Worm (Caenorhabditis elegans): Measurements from ENCODE around the gene Y17G9B.2.

The Y17G9B.2 gene

DNA sequence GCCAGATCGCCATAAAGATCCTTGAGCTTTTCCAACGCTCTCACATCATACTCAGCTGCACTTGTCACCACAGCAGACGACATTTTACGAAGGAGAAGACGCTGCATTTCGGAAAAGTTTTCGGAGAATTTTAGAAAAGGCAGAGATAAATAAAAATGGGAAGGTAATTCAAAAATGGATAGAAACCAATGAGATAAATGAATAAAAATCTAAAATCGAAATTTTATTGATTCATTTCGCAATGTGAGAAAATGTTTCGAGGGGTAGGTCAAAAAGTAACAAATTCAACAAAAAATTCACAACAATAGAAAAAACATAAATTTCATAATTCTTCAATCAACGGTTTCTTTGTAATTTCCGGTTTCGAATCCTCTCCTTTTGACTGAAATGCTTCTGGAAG is 42.5 kb downstream of the Y17G9B.2 start, which contains the start of gene dpf-5:
Gene dpf-5, minus strand, starts transcription at position 101 of the 400 bp plus-strand sequence.
- no peak for TF ChIP-seq pqm-1 (tag; optimal IDR thresholded peaks at IDR 0.05)
- no peak for TF ChIP-seq tbx-2 (tag; optimal IDR thresholded peaks at IDR 0.05)
- TF ChIP-seq T23F11.4 (GFP tag; optimal IDR thresholded peaks at IDR 0.05), result no peak
- no peak for TF ChIP-seq nhr-11 (tag; optimal IDR thresholded peaks at IDR 0.05)
- no peak for TF ChIP-seq hlh-8 (tag; optimal IDR thresholded peaks at IDR 0.05)
- no peak for TF ChIP-seq dve-1 (tag; optimal IDR thresholded peaks at IDR 0.05)
- no peak for TF ChIP-seq C08G9.2 (tag; optimal IDR thresholded peaks at IDR 0.05)
- no peak for TF ChIP-seq madf-2 (tag; optimal IDR thresholded peaks at IDR 0.05)
- TF ChIP-seq hlh-6 (tag; optimal IDR thresholded peaks at IDR 0.05), result no peak
- no peak for TF ChIP-seq npax-4 (tag; optimal IDR thresholded peaks at IDR 0.05)
- TF ChIP-seq ttx-3 (tag; optimal IDR thresholded peaks at IDR 0.05), result no peak
- TF ChIP-seq mec-3 (tag; optimal IDR thresholded peaks at IDR 0.05; ENCODE audit: borderline replicate concordance), result no peak
- TF ChIP-seq unc-42 (tag; optimal IDR thresholded peaks at IDR 0.05), result no peak
- no peak for TF ChIP-seq eyg-1 (tag; optimal IDR thresholded peaks at IDR 0.05)
- no peak for TF ChIP-seq dmd-4 (tag; optimal IDR thresholded peaks at IDR 0.05; ENCODE audit: borderline replicate concordance)
- no peak for TF ChIP-seq ceh-18 (tag; optimal IDR thresholded peaks at IDR 0.05)
- TF ChIP-seq ceh-48 (tag; optimal IDR thresholded peaks at IDR 0.05), result no peak
- no peak for TF ChIP-seq rnt-1 (tag; optimal IDR thresholded peaks at IDR 0.05)
- TF ChIP-seq ceh-34 (tag; optimal IDR thresholded peaks at IDR 0.05), result no peak

ce11 chrIV:4807219-4807618 is 43.3 kb downstream of the Y17G9B.2 start, which contains the start of gene H06H21.11:
TSS of gene H06H21.11 (minus strand) at chrIV:4807319.
- TF ChIP-seq ama-1 (optimal IDR thresholded peaks at IDR 0.05) (no peak), elt-2 (tag; optimal IDR thresholded peaks at IDR 0.05) (no peak), ceh-48 (tag; optimal IDR thresholded peaks at IDR 0.05) (no peak), nhr-11 (tag; optimal IDR thresholded peaks at IDR 0.05) (no peak), eyg-1 (tag; optimal IDR thresholded peaks at IDR 0.05) (no peak), pros-1 (tag; optimal IDR thresholded peaks at IDR 0.05) (no peak), ref-2 (tag; optimal IDR thresholded peaks at IDR 0.05) (no peak), fkh-6 (tag; optimal IDR thresholded peaks at IDR 0.05) (no peak), sox-2 (GFP tag; IDR thresholded peaks at IDR 0.05) (no peak), C38D4.7 (GFP tag; optimal IDR thresholded peaks at IDR 0.05) (no peak), nhr-232 (tag; optimal IDR thresholded peaks at IDR 0.05) (no peak), hlh-6 (tag; optimal IDR thresholded peaks at IDR 0.05) (no peak), pha-2 (tag; optimal IDR thresholded peaks at IDR 0.05) (no peak)

DNA sequence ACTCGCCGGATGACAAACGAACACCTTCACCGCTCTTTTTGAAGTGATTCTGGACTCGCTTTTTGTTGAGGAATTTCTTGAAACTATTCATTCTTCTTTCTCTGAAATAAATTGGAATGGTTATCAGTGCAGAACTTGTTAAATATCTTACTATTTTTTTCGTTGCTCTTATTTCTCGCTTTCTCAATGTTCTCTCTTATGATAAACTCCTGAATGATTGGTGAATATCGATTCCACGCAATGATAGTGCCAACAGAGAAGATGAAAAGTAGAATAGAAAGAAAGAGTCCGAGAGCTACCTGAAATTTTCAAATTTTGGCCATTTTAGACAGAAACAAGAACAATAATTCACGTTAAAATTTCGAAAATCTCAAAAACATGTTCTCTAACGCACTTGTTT is 45.5 kb downstream of the Y17G9B.2 start, which contains the start of gene ubxn-6:
Gene ubxn-6, minus strand, starts transcription at position 101 of the 400 bp plus-strand sequence.
- TF ChIP-seq sox-2 (GFP tag; IDR thresholded peaks at IDR 0.05), result no peak
- TF ChIP-seq hlh-13 (GFP tag; optimal IDR thresholded peaks at IDR 0.05), result no peak
- TF ChIP-seq ceh-2 (tag; optimal IDR thresholded peaks at IDR 0.05), result no peak
- TF ChIP-seq Y22D7AL.16 (tag; optimal IDR thresholded peaks at IDR 0.05), result no peak
- no peak for TF ChIP-seq tbx-2 (tag; optimal IDR thresholded peaks at IDR 0.05)
- no peak for TF ChIP-seq hlh-15 (tag; optimal IDR thresholded peaks at IDR 0.05)
- TF ChIP-seq T23F11.4 (GFP tag; optimal IDR thresholded peaks at IDR 0.05), result no peak
- no peak for TF ChIP-seq nfya-1 (tag; optimal IDR thresholded peaks at IDR 0.05)
- TF ChIP-seq K09A11.1 (tag; optimal IDR thresholded peaks at IDR 0.05; ENCODE audit: insufficient read depth), result no peak

- TF ChIP-seq elt-2 (tag; optimal IDR thresholded peaks at IDR 0.05), result no peak
- no peak for TF ChIP-seq unc-55 (GFP tag; optimal IDR thresholded peaks at IDR 0.05)
- no peak for TF ChIP-seq nfya-1 (tag; optimal IDR thresholded peaks at IDR 0.05)
- TF ChIP-seq hlh-30 (tag; optimal IDR thresholded peaks at IDR 0.05; ENCODE audit: insufficient read depth), result no peak
- no peak for TF ChIP-seq pros-1 (tag; optimal IDR thresholded peaks at IDR 0.05)
- no peak for TF ChIP-seq hlh-13 (GFP tag; optimal IDR thresholded peaks at IDR 0.05)
- no peak for TF ChIP-seq pha-4 (tag; optimal IDR thresholded peaks at IDR 0.05)
- TF ChIP-seq gmeb-2 (tag; optimal IDR thresholded peaks at IDR 0.05), result no peak
- TF ChIP-seq ceh-14 (tag; optimal IDR thresholded peaks at IDR 0.05), result no peak
- TF ChIP-seq pax-1 (tag; optimal IDR thresholded peaks at IDR 0.05), result no peak
- TF ChIP-seq unc-86 (tag; optimal IDR thresholded peaks at IDR 0.05), result no peak
- no peak for TF ChIP-seq ttx-3 (tag; optimal IDR thresholded peaks at IDR 0.05)
Observed at ce11 chrIV:4809813-4810212, 45.9 kb downstream of the Y17G9B.2 start, which contains the start of gene H06H21.37. TSS of gene H06H21.37 (minus strand) at chrIV:4809974.

Measured in whole organism, late embryonic.